Fruit fly (Drosophila melanogaster) whole organism, embryonic: ENCODE results near the gene qjt.

Experiments used
- CG11723 ChIP-seq: fragments of 200-800 bp; sonication (Bioruptor generic); optimal IDR thresholded peaks from 2 replicates; lab custom pipeline; 2017; ENCODE audit warnings: missing biosample characterization, mild to moderate bottlenecking, missing genetic modification characterization
- CG12071 ChIP-seq: fragments of 200-800 bp; sonication (Bioruptor generic); optimal IDR thresholded peaks from 3 replicates; lab custom pipeline; 2018; ENCODE audit warnings: missing biosample characterization, mild to moderate bottlenecking, missing genetic modification characterization
- CG14014 ChIP-seq: fragments of 200-800 bp; sonication (Bioruptor generic); IDR thresholded peaks from 2 replicates; pipeline ENCODE4 v1.3.6; 2022; ENCODE audit warnings: missing biosample characterization, missing genetic modification characterization
- CG32767 ChIP-seq: fragments of 200-800 bp; sonication (Bioruptor generic); IDR thresholded peaks from 2 replicates; pipeline ENCODE4 v1.3.6; 2022; ENCODE audit warnings: missing biosample characterization, missing genetic modification characterization
- CG7372 ChIP-seq: fragments of 200-800 bp; sonication (Bioruptor generic); IDR thresholded peaks from 2 replicates; pipeline ENCODE4 v1.3.6; 2022; ENCODE audit warnings: missing biosample characterization, missing genetic modification characterization
- Taf1 ChIP-seq: fragments of 200-800 bp; sonication (Bioruptor generic); IDR thresholded peaks from 2 replicates; pipeline ENCODE4 v1.3.6; 2022; ENCODE audit warnings: missing biosample characterization, missing genetic modification characterization
- ase ChIP-seq: fragments of 200-800 bp; sonication (Bioruptor generic); IDR thresholded peaks from 3 replicates; pipeline ENCODE4 v1.3.6; 2022; ENCODE audit warnings: missing biosample characterization, missing genetic modification characterization
- dysf ChIP-seq: fragments of 200-800 bp; sonication (Bioruptor generic); IDR thresholded peaks from 3 replicates; pipeline ENCODE4 v1.3.6; 2022; ENCODE audit warnings: missing biosample characterization, missing genetic modification characterization
- esg ChIP-seq: fragments of 200-800 bp; sonication (Bioruptor generic); conservative IDR thresholded peaks from 2 replicates; pipeline ENCODE4 v1.3.6; 2022; ENCODE audit warnings: missing biosample characterization, missing genetic modification characterization
- tgo ChIP-seq: fragments of 200-800 bp; sonication (Bioruptor generic); IDR thresholded peaks from 3 replicates; pipeline ENCODE4 v1.3.6; 2022; ENCODE audit warnings: missing biosample characterization, missing genetic modification characterization
- usp ChIP-seq: fragments of >200 bp; optimal IDR thresholded peaks from 2 replicates; lab custom pipeline; 2017; ENCODE audit warnings: missing biosample characterization, missing genetic modification characterization

DNA sequence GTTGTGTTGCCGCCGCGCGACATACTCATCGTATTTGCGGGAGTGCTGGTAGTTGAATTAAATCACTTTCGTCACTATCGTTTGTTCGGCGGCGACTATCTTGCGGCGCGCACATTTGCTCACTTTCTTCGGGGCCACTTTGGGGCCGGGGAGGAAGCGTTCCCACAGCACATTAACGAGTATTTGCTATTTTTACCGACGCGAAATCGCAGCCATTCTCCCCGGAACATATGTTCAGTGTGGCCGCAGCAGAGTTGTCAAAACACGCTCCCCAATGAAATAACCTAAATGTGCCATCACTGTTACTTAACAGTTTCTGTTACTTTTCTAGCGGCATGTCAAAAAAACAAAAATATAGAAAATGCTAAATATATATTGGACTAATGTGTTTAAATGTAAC is 45.9 kb upstream of the qjt start, which contains the start of gene frc:
- TF ChIP-seq CG12071 (GFP tag; lab: Kevin White, UChicago), result no peak
- TF ChIP-seq tgo (GFP tag; lab: Robert Waterston, UW), result no peak
- no peak for TF ChIP-seq ase (GFP tag; lab: Robert Waterston, UW)
- no peak for TF ChIP-seq dysf (GFP tag; lab: Robert Waterston, UW)
- TF ChIP-seq Taf1 (GFP tag; lab: Robert Waterston, UW), result no peak
- no peak for TF ChIP-seq CG14014 (GFP tag; lab: Robert Waterston, UW)
- no peak for TF ChIP-seq CG7372 (GFP tag; lab: Robert Waterston, UW)
- no peak for TF ChIP-seq CG32767
- no peak for TF ChIP-seq usp (GFP tag; lab: Kevin White, UChicago)
- TF ChIP-seq esg, result no peak
- no peak for TF ChIP-seq CG11723
